Worm (Caenorhabditis elegans) whole organism, L2 larva: Measurements from ENCODE around the gene trk-1.

Experiments
- F13H6.1 ChIP-seq: sonication (generic microtip); optimal IDR thresholded peaks from 2 replicates; lab custom pipeline; 2016; ENCODE audit warnings: missing genetic modification characterization, missing compliant biosample characterization
- ZK546.5 ChIP-seq: sonication (generic microtip); optimal IDR thresholded peaks from 2 replicates; lab custom pipeline; 2017; ENCODE audit warnings: missing biosample characterization, missing genetic modification characterization
- alr-1 ChIP-seq: fragments of 150-350 bp; optimal IDR thresholded peaks from 2 replicates; lab custom pipeline; 2014; ENCODE audit warnings: missing biosample characterization, missing genetic modification characterization
- blmp-1 ChIP-seq: sonication (generic microtip); optimal IDR thresholded peaks from 2 replicates; lab custom pipeline; 2017; ENCODE audit warnings: missing genetic modification characterization, mild to moderate bottlenecking, missing compliant biosample characterization, antibody characterized with exemption, moderate library complexity; ENCODE audit not compliant: insufficient read depth
- ceh-16 ChIP-seq: fragments of 150-350 bp; optimal IDR thresholded peaks from 2 replicates; lab custom pipeline; 2014; ENCODE audit warnings: missing biosample characterization, missing genetic modification characterization
- ceh-82 ChIP-seq: fragments of 150-350 bp; optimal IDR thresholded peaks from 2 replicates; lab custom pipeline; 2014; ENCODE audit warnings: missing biosample characterization, missing genetic modification characterization
- crh-2 ChIP-seq: sonication (generic microtip); optimal IDR thresholded peaks from 2 replicates; lab custom pipeline; 2017; ENCODE audit warnings: missing biosample characterization, missing genetic modification characterization
- dmd-4 ChIP-seq: sonication (generic microtip); optimal IDR thresholded peaks from 2 replicates; lab custom pipeline; 2017; ENCODE audit warnings: missing biosample characterization, missing genetic modification characterization
- elt-3 ChIP-seq: sonication (generic microtip); optimal IDR thresholded peaks from 2 replicates; lab custom pipeline; 2017; ENCODE audit warnings: missing biosample characterization, missing genetic modification characterization
- gmeb-1 ChIP-seq: fragments of 150-350 bp; optimal IDR thresholded peaks from 2 replicates; lab custom pipeline; 2014; ENCODE audit warnings: missing biosample characterization, missing genetic modification characterization
- lin-13 ChIP-seq: fragments of 150-350 bp; optimal IDR thresholded peaks from 2 replicates; lab custom pipeline; 2014; ENCODE audit warnings: missing biosample characterization, missing genetic modification reagents, missing genetic modification characterization
- lin-39 ChIP-seq: fragments of 150-350 bp; optimal IDR thresholded peaks from 2 replicates; lab custom pipeline; 2014; ENCODE audit warnings: missing biosample characterization, missing genetic modification reagents, missing genetic modification characterization
- lsy-2 ChIP-seq, 2 experiments: fragments of 150-350 bp in 1 of 2; sonication (generic microtip) in 1 of 2; optimal IDR thresholded peaks; 2 replicates each; lab custom pipeline; 2014 to 2017; ENCODE audit warnings: missing biosample characterization in 2 of 2, missing genetic modification characterization in 2 of 2
- mab-5 ChIP-seq: fragments of 150-350 bp; optimal IDR thresholded peaks from 2 replicates; lab custom pipeline; 2014; ENCODE audit warnings: missing biosample characterization, missing genetic modification characterization
- mdl-1 ChIP-seq, 2 experiments: fragments of 150-350 bp in 1 of 2; sonication (generic microtip) in 1 of 2; optimal IDR thresholded peaks; 2 replicates each; lab custom pipeline; 2017; ENCODE audit warnings: missing biosample characterization in 2 of 2, missing genetic modification characterization in 2 of 2
- nhr-10 ChIP-seq: sonication (generic microtip); optimal IDR thresholded peaks from 2 replicates; lab custom pipeline; 2017; ENCODE audit warnings: missing biosample characterization, missing genetic modification characterization
- nhr-11 ChIP-seq: fragments of 150-350 bp; optimal IDR thresholded peaks from 2 replicates; lab custom pipeline; 2014; ENCODE audit warnings: missing biosample characterization, missing genetic modification characterization
- nhr-12 ChIP-seq: fragments of 150-350 bp; optimal IDR thresholded peaks from 2 replicates; lab custom pipeline; 2014; ENCODE audit warnings: missing biosample characterization, missing genetic modification characterization
- nhr-129 ChIP-seq: fragments of 150-350 bp; optimal IDR thresholded peaks from 2 replicates; lab custom pipeline; 2014; ENCODE audit warnings: missing biosample characterization, missing genetic modification characterization
- nhr-21 ChIP-seq: fragments of 150-350 bp; optimal IDR thresholded peaks from 2 replicates; lab custom pipeline; 2014; ENCODE audit warnings: missing biosample characterization, missing genetic modification characterization
- nhr-23 ChIP-seq: fragments of 150-350 bp; optimal IDR thresholded peaks from 2 replicates; lab custom pipeline; 2014; ENCODE audit warnings: missing biosample characterization, missing genetic modification reagents, missing genetic modification characterization
- nhr-25 ChIP-seq: fragments of 150-350 bp; sonication (generic microtip); optimal IDR thresholded peaks from 3 replicates; lab custom pipeline; 2014; ENCODE audit warnings: missing biosample characterization, missing genetic modification characterization
- nhr-6 ChIP-seq: fragments of 150-350 bp; optimal IDR thresholded peaks from 2 replicates; lab custom pipeline; 2014; ENCODE audit warnings: missing biosample characterization, missing genetic modification characterization
- nhr-77 ChIP-seq: fragments of 150-350 bp; optimal IDR thresholded peaks from 2 replicates; lab custom pipeline; 2014; ENCODE audit warnings: missing biosample characterization, missing genetic modification characterization
- sem-4 ChIP-seq: fragments of 150-350 bp; optimal IDR thresholded peaks from 2 replicates; lab custom pipeline; 2014; ENCODE audit warnings: missing biosample characterization, missing genetic modification reagents, missing genetic modification characterization
- sma-3 ChIP-seq: sonication (generic microtip); optimal IDR thresholded peaks from 2 replicates; lab custom pipeline; 2016; ENCODE audit warnings: missing genetic modification reagents, missing genetic modification characterization, missing compliant biosample characterization
- sma-9 ChIP-seq, 2 experiments: fragments of 150-350 bp in 1 of 2; sonication (generic microtip) in 1 of 2; optimal IDR thresholded peaks; 2 replicates each; lab custom pipeline; 2014 to 2016; ENCODE audit warnings: missing genetic modification characterization in 2 of 2, mild to moderate bottlenecking in 1 of 2, missing biosample characterization in 1 of 2, missing compliant biosample characterization in 1 of 2, missing genetic modification reagents in 1 of 2, moderate library complexity in 1 of 2
- snpc-4 ChIP-seq: fragments of 150-350 bp; optimal IDR thresholded peaks from 2 replicates; lab custom pipeline; 2014; ENCODE audit warnings: missing biosample characterization, missing genetic modification characterization
- unc-55 ChIP-seq: fragments of 150-350 bp; sonication (generic microtip); optimal IDR thresholded peaks from 3 replicates; lab custom pipeline; 2014; ENCODE audit warnings: missing biosample characterization, missing genetic modification reagents, missing genetic modification characterization
- unc-62 ChIP-seq: fragments of 150-350 bp; optimal IDR thresholded peaks from 2 replicates; lab custom pipeline; 2014; ENCODE audit warnings: missing biosample characterization, missing genetic modification reagents, missing genetic modification characterization
- ztf-1 ChIP-seq: fragments of 200-800 bp; sonication (Bioruptor generic); conservative IDR thresholded peaks from 2 replicates; pipeline ENCODE4 v1.3.6; 2022; ENCODE audit warnings: missing genetic modification characterization, missing compliant biosample characterization

trk-1 gene

ce11 chrX:8926341-8926740, 24.4 kb downstream of the trk-1 start:
- TF ChIP-seq ztf-1 (GFP tag; lab: Robert Waterston, UW) (no peak), ceh-82 (tag; lab: Kevin White, UChicago) (no peak), nhr-129 (no peak), nhr-11 (tag; lab: Kevin White, UChicago) (peak; percentile 2)

ce11 chrX:8925443-8925842, 25.3 kb downstream of the trk-1 start:
- no peak for TF ChIP-seq lsy-2 (tag; optimal IDR thresholded peaks at IDR 0.05; lab: Kevin White, UChicago)
- TF ChIP-seq lin-39 (tag; lab: Kevin White, UChicago) = no peak
- no peak for TF ChIP-seq nhr-21 (tag; lab: Kevin White, UChicago)
- TF ChIP-seq sma-3 = no peak
- TF ChIP-seq nhr-10 = no peak
- no peak for TF ChIP-seq ztf-1 (GFP tag; lab: Robert Waterston, UW)
- no peak for TF ChIP-seq dmd-4 (tag; lab: Kevin White, UChicago)
- TF ChIP-seq ZK546.5 = no peak
- TF ChIP-seq nhr-25 (tag; lab: Kevin White, UChicago) = no peak
- no peak for TF ChIP-seq alr-1

ce11 chrX:8921221-8921620, 29.6 kb downstream of the trk-1 start:
- no peak for TF ChIP-seq ZK546.5
- TF ChIP-seq snpc-4 (tag; lab: Kevin White, UChicago) = no peak
- no peak for TF ChIP-seq ceh-82 (tag; lab: Kevin White, UChicago)
- no peak for TF ChIP-seq sma-3
- no peak for TF ChIP-seq F13H6.1 (tag; lab: Kevin White, UChicago)

ce11 chrX:8919323-8919722, 31.5 kb downstream of the trk-1 start, which contains the start of gene nlp-14:
nlp-14 (minus strand) TSS chrX:8919423.
- TF ChIP-seq sma-3 (no peak), nhr-23 (no peak), nhr-11 (tag; lab: Kevin White, UChicago) (no peak), blmp-1 (tag; lab: Kevin White, UChicago) (no peak), unc-62 (GFP tag; lab: Kevin White, UChicago) (no peak), elt-3 (no peak), lin-13 (no peak)

- TF ChIP-seq lsy-2 (tag; optimal IDR thresholded peaks at IDR 0.05; lab: Kevin White, UChicago) (peak in 1 of 2 experiments; percentile 8), nhr-11 (tag; lab: Kevin White, UChicago) (no peak), sem-4 (tag; lab: Kevin White, UChicago) (peak; percentile 63), nhr-12 (tag; lab: Kevin White, UChicago) (no peak), ceh-82 (tag; lab: Kevin White, UChicago) (no peak), sma-9 (GFP tag; optimal IDR thresholded peaks at IDR 0.05; lab: Kevin White, UChicago) (peak; percentile 35), sma-9 (tag; optimal IDR thresholded peaks at IDR 0.05; lab: Kevin White, UChicago) (no peak)
- TF ChIP-seq, all 48 proteins: peak for 3
Observed at ce11 chrX:8918792-8919191, 32.0 kb downstream of the trk-1 start.

ce11 chrX:8917730-8918129, 33.0 kb downstream of the trk-1 start:
- TF ChIP-seq nhr-23 (no peak), lsy-2 (tag; optimal IDR thresholded peaks at IDR 0.05; lab: Kevin White, UChicago) (no peak), crh-2 (no peak), ceh-16 (no peak), alr-1 (no peak), snpc-4 (tag; lab: Kevin White, UChicago) (no peak), F13H6.1 (tag; lab: Kevin White, UChicago) (no peak), mdl-1 (tag; optimal IDR thresholded peaks at IDR 0.05; lab: Kevin White, UChicago) (no peak), gmeb-1 (tag; lab: Kevin White, UChicago) (no peak), ztf-1 (GFP tag; lab: Robert Waterston, UW) (no peak), ZK546.5 (no peak), nhr-77 (tag; lab: Kevin White, UChicago) (no peak), nhr-6 (tag; lab: Kevin White, UChicago) (no peak), mab-5 (tag; lab: Kevin White, UChicago) (no peak), unc-55 (no peak)
